Worm (Caenorhabditis elegans) whole organism, L3 larva: ENCODE measurements around the gene epic-1.

Experiments used
- R02D3.7 ChIP-seq: fragments of 150-350 bp; optimal IDR thresholded peaks from 2 replicates; lab custom pipeline; 2014; ENCODE audit warnings: missing biosample characterization, missing genetic modification characterization
- aly-2 ChIP-seq: fragments of 150-350 bp; optimal IDR thresholded peaks from 2 replicates; lab custom pipeline; 2014; ENCODE audit warnings: missing biosample characterization, missing genetic modification characterization
- ama-1 ChIP-seq: fragments of 150-350 bp; optimal IDR thresholded peaks from 2 replicates; lab custom pipeline; 2018
- ceh-16 ChIP-seq: sonication (generic microtip); optimal IDR thresholded peaks from 2 replicates; lab custom pipeline; 2017; ENCODE audit warnings: missing biosample characterization, missing genetic modification characterization
- ceh-28 ChIP-seq: fragments of 150-350 bp; optimal IDR thresholded peaks from 2 replicates; lab custom pipeline; 2014; ENCODE audit warnings: missing biosample characterization, missing genetic modification reagents, missing genetic modification characterization
- ceh-82 ChIP-seq: fragments of 150-350 bp; optimal IDR thresholded peaks from 2 replicates; lab custom pipeline; 2014; ENCODE audit warnings: missing biosample characterization, missing genetic modification characterization
- ceh-9 ChIP-seq: sonication (generic microtip); optimal IDR thresholded peaks from 2 replicates; lab custom pipeline; 2018; ENCODE audit warnings: missing biosample characterization, missing genetic modification characterization
- daf-12 ChIP-seq: fragments of 150-350 bp; optimal IDR thresholded peaks from 2 replicates; lab custom pipeline; 2014; ENCODE audit warnings: missing biosample characterization, missing genetic modification reagents, missing genetic modification characterization
- egl-27 ChIP-seq: sonication (generic microtip); optimal IDR thresholded peaks from 4 replicates; lab custom pipeline; 2017; ENCODE audit warnings: missing biosample characterization, missing genetic modification reagents, missing genetic modification characterization
- egl-5 ChIP-seq: fragments of 150-350 bp; optimal IDR thresholded peaks from 2 replicates; lab custom pipeline; 2017; ENCODE audit warnings: missing biosample characterization, missing genetic modification reagents, missing genetic modification characterization, inconsistent platforms
- elt-2 ChIP-seq: sonication (generic microtip); optimal IDR thresholded peaks from 2 replicates; lab custom pipeline; 2016; ENCODE audit warnings: missing genetic modification reagents, mild to moderate bottlenecking, missing genetic modification characterization, missing compliant biosample characterization
- elt-3 ChIP-seq, 3 experiments: fragments of 150-350 bp in 1 of 3; sonication (generic microtip) in 2 of 3; optimal IDR thresholded peaks; 2 replicates in 2 of 3; 4 replicates in 1 of 3; lab custom pipeline; 2014 to 2017; ENCODE audit warnings: missing biosample characterization in 3 of 3, missing genetic modification characterization in 3 of 3
- fkh-2 ChIP-seq: fragments of 150-350 bp; optimal IDR thresholded peaks from 2 replicates; lab custom pipeline; 2014; ENCODE audit warnings: missing biosample characterization, missing genetic modification reagents, missing genetic modification characterization
- fos-1 ChIP-seq: fragments of 150-350 bp; optimal IDR thresholded peaks from 2 replicates; lab custom pipeline; 2014; ENCODE audit warnings: missing biosample characterization, missing genetic modification characterization
- hmg-11 ChIP-seq: sonication (generic microtip); optimal IDR thresholded peaks from 2 replicates; lab custom pipeline; 2016; ENCODE audit warnings: missing genetic modification characterization, missing compliant biosample characterization
- lin-39 ChIP-seq: fragments of 150-350 bp; optimal IDR thresholded peaks from 2 replicates; lab custom pipeline; 2018; ENCODE audit warnings: missing biosample characterization, missing genetic modification reagents, missing genetic modification characterization
- lsy-12 ChIP-seq: sonication (generic microtip); optimal IDR thresholded peaks from 2 replicates; lab custom pipeline; 2016; ENCODE audit warnings: mild to moderate bottlenecking, missing genetic modification characterization, missing compliant biosample characterization
- mdl-1 ChIP-seq: fragments of 150-350 bp; optimal IDR thresholded peaks from 2 replicates; lab custom pipeline; 2014; ENCODE audit warnings: missing biosample characterization, missing genetic modification characterization
- mml-1 ChIP-seq: fragments of 150-350 bp; sonication (generic microtip); optimal IDR thresholded peaks from 3 replicates; lab custom pipeline; 2014; ENCODE audit warnings: missing biosample characterization, missing genetic modification characterization
- nfya-1 ChIP-seq: sonication (generic microtip); optimal IDR thresholded peaks from 2 replicates; lab custom pipeline; 2017; ENCODE audit warnings: missing genetic modification characterization, mild to moderate bottlenecking, missing compliant biosample characterization, antibody characterized with exemption, moderate library complexity; ENCODE audit not compliant: insufficient read depth
- nhr-11 ChIP-seq: fragments of 150-350 bp; optimal IDR thresholded peaks from 2 replicates; lab custom pipeline; 2014; ENCODE audit warnings: missing biosample characterization, missing genetic modification characterization
- nhr-12 ChIP-seq: fragments of 150-350 bp; optimal IDR thresholded peaks from 2 replicates; lab custom pipeline; 2014; ENCODE audit warnings: missing biosample characterization, missing genetic modification characterization
- nhr-237 ChIP-seq: fragments of 150-350 bp; optimal IDR thresholded peaks from 2 replicates; lab custom pipeline; 2014; ENCODE audit warnings: missing biosample characterization, missing genetic modification characterization
- nhr-25 ChIP-seq: sonication (generic microtip); optimal IDR thresholded peaks from 2 replicates; lab custom pipeline; 2017; ENCODE audit warnings: missing biosample characterization, missing genetic modification characterization
- nhr-28 ChIP-seq: fragments of 150-350 bp; optimal IDR thresholded peaks from 2 replicates; lab custom pipeline; 2014; ENCODE audit warnings: missing biosample characterization, missing genetic modification characterization
- nhr-43 ChIP-seq: sonication (generic microtip); optimal IDR thresholded peaks from 2 replicates; lab custom pipeline; 2016; ENCODE audit warnings: mild to moderate bottlenecking, missing genetic modification characterization, missing compliant biosample characterization; ENCODE audit not compliant: poor library complexity, severe bottlenecking
- nhr-67 ChIP-seq: fragments of 150-350 bp; optimal IDR thresholded peaks from 2 replicates; lab custom pipeline; 2014; ENCODE audit warnings: missing biosample characterization, missing genetic modification characterization
- nhr-76 ChIP-seq: fragments of 150-350 bp; sonication (generic microtip); optimal IDR thresholded peaks from 5 replicates; lab custom pipeline; 2014; ENCODE audit warnings: missing biosample characterization, missing genetic modification characterization
- pha-4 ChIP-seq: fragments of 150-350 bp; optimal IDR thresholded peaks from 2 replicates; lab custom pipeline; 2014; ENCODE audit warnings: missing biosample characterization, missing genetic modification reagents, missing genetic modification characterization
- pqm-1 ChIP-seq: fragments of 150-350 bp; optimal IDR thresholded peaks from 2 replicates; lab custom pipeline; 2017; ENCODE audit warnings: missing biosample characterization, missing genetic modification characterization, inconsistent platforms
- sea-2 ChIP-seq: fragments of 150-350 bp; sonication (generic microtip); optimal IDR thresholded peaks from 4 replicates; lab custom pipeline; 2014; ENCODE audit warnings: missing biosample characterization, missing genetic modification reagents, missing genetic modification characterization
- tbx-2 ChIP-seq: sonication (generic microtip); optimal IDR thresholded peaks from 2 replicates; lab custom pipeline; 2016; ENCODE audit warnings: mild to moderate bottlenecking, missing genetic modification characterization, missing compliant biosample characterization
- unc-39 ChIP-seq: sonication (generic microtip); optimal IDR thresholded peaks from 4 replicates; lab custom pipeline; 2017; ENCODE audit warnings: missing biosample characterization, missing genetic modification characterization
- zag-1 ChIP-seq: fragments of 150-350 bp; optimal IDR thresholded peaks from 2 replicates; lab custom pipeline; 2014; ENCODE audit warnings: missing biosample characterization, missing genetic modification characterization
- ztf-11 ChIP-seq: fragments of 150-350 bp; optimal IDR thresholded peaks from 2 replicates; lab custom pipeline; 2014; ENCODE audit warnings: missing biosample characterization, missing genetic modification characterization
- ztf-4 ChIP-seq: fragments of 150-350 bp; optimal IDR thresholded peaks from 2 replicates; lab custom pipeline; 2014; ENCODE audit warnings: missing biosample characterization, missing genetic modification characterization

The epic-1 gene

ce11 chrIV:17435228-17435627, 36.5 kb downstream of the epic-1 start:
- TF ChIP-seq R02D3.7, result no peak
- TF ChIP-seq ztf-11 (tag; lab: Kevin White, UChicago), result no peak

ce11 chrIV:17432223-17432826, 39.4 kb downstream of the epic-1 start:
- TF ChIP-seq elt-2 (tag; lab: Kevin White, UChicago) (peak; percentile 55), ama-1 (lab: Kevin White, UChicago) (no peak), pqm-1 (tag; lab: Kevin White, UChicago) (peak; percentile 41), pha-4 (peak; percentile 5)

ce11 chrIV:17431287-17431686, 40.4 kb downstream of the epic-1 start, which contains the start of gene lact-6:
TSS of gene lact-6 (minus strand) at chrIV:17431387.
- no peak for TF ChIP-seq mml-1 (tag; lab: Kevin White, UChicago)
- TF ChIP-seq fos-1, result no peak
- no peak for TF ChIP-seq nhr-25 (tag; lab: Kevin White, UChicago)
- no peak for TF ChIP-seq unc-39
- no peak for TF ChIP-seq nhr-76 (tag; lab: Kevin White, UChicago)
- no peak for TF ChIP-seq egl-5 (tag; lab: Kevin White, UChicago)
- TF ChIP-seq nfya-1 (tag; lab: Kevin White, UChicago), result no peak
- no peak for TF ChIP-seq tbx-2 (tag; lab: Kevin White, UChicago)
- no peak for TF ChIP-seq R02D3.7
- no peak for TF ChIP-seq nhr-67 (tag; lab: Kevin White, UChicago)
- TF ChIP-seq elt-3 (tag; optimal IDR thresholded peaks at IDR 0.05; lab: Kevin White, UChicago), result no peak
- TF ChIP-seq ceh-16, result no peak
- no peak for TF ChIP-seq lin-39 (tag; lab: Kevin White, UChicago)
- no peak for TF ChIP-seq nhr-43 (tag; lab: Kevin White, UChicago)
- no peak for TF ChIP-seq pqm-1 (tag; lab: Kevin White, UChicago)
- no peak for TF ChIP-seq nhr-11 (tag; lab: Kevin White, UChicago)
- TF ChIP-seq ceh-82 (tag; lab: Kevin White, UChicago), result no peak
- TF ChIP-seq egl-27 (tag; lab: Kevin White, UChicago), result no peak
- TF ChIP-seq ama-1 (lab: Kevin White, UChicago), result no peak
- TF ChIP-seq sea-2 (GFP tag; lab: Kevin White, UChicago), result no peak

- no peak for TF ChIP-seq fkh-2
- TF ChIP-seq ztf-4 (tag; lab: Kevin White, UChicago), result no peak
- no peak for TF ChIP-seq nfya-1 (tag; lab: Kevin White, UChicago)
- TF ChIP-seq mdl-1 (tag; lab: Kevin White, UChicago), result no peak
- TF ChIP-seq ceh-9 (tag; lab: Kevin White, UChicago), result no peak
- TF ChIP-seq nhr-237 (tag; lab: Kevin White, UChicago), result no peak
- TF ChIP-seq hmg-11 (tag; lab: Kevin White, UChicago), result no peak
- no peak for TF ChIP-seq nhr-43 (tag; lab: Kevin White, UChicago)
- no peak for TF ChIP-seq nhr-11 (tag; lab: Kevin White, UChicago)
- TF ChIP-seq unc-39, result no peak
- TF ChIP-seq nhr-12 (tag; lab: Kevin White, UChicago), result no peak
- no peak for TF ChIP-seq pqm-1 (tag; lab: Kevin White, UChicago)
- TF ChIP-seq tbx-2 (tag; lab: Kevin White, UChicago), result no peak
- no peak for TF ChIP-seq zag-1 (tag; lab: Kevin White, UChicago)
- no peak for TF ChIP-seq nhr-67 (tag; lab: Kevin White, UChicago)
- TF ChIP-seq lsy-12 (tag; lab: Kevin White, UChicago), result no peak
- TF ChIP-seq ceh-28 (tag; lab: Kevin White, UChicago), result no peak
- TF ChIP-seq ceh-16, result no peak
- no peak for TF ChIP-seq daf-12 (tag; lab: Kevin White, UChicago)
These were observed 44.3 kb downstream of the epic-1 start, which contains the start of gene C06A12.3 for ce11 chrIV:17427423-17427822. TSS of gene C06A12.3 (plus strand) at chrIV:17427723.

ce11 chrIV:17426970-17427369, 44.8 kb downstream of the epic-1 start:
- TF ChIP-seq nhr-28 (no peak), hmg-11 (tag; lab: Kevin White, UChicago) (peak; percentile 31), pha-4 (peak; percentile 50), lin-39 (tag; lab: Kevin White, UChicago) (peak; percentile 9), tbx-2 (tag; lab: Kevin White, UChicago) (no peak), ceh-9 (tag; lab: Kevin White, UChicago) (no peak), aly-2 (tag; lab: Kevin White, UChicago) (no peak), R02D3.7 (no peak)
